Fruit fly (Drosophila melanogaster) whole organism, prepupa: ENCODE data around the gene CG10164.

Source experiments
- Blimp-1 ChIP-seq: fragments of 200-800 bp; sonication (Bioruptor generic); optimal IDR thresholded peaks from 3 replicates; lab custom pipeline; 2017; ENCODE audit warnings: missing biosample characterization, missing genetic modification characterization, mild to moderate bottlenecking, moderate library complexity, missing genetic modification reagents
- CG11294 ChIP-seq: fragments of 200-800 bp; sonication (Bioruptor generic); IDR thresholded peaks from 2 replicates; pipeline ENCODE4 v1.3.6; 2022; ENCODE audit warnings: missing biosample characterization, missing genetic modification characterization
- CG11762 ChIP-seq: fragments of 200-800 bp; sonication (Bioruptor generic); optimal IDR thresholded peaks from 3 replicates; lab custom pipeline; 2016; ENCODE audit warnings: missing biosample characterization, missing genetic modification characterization; ENCODE audit not compliant: insufficient read depth
- CG1621 ChIP-seq: fragments of 200-800 bp; sonication (Bioruptor generic); optimal IDR thresholded peaks from 3 replicates; lab custom pipeline; 2018; ENCODE audit warnings: missing biosample characterization, mild to moderate bottlenecking, missing genetic modification characterization
- CG31627 ChIP-seq: fragments of 200-800 bp; sonication (Bioruptor generic); optimal IDR thresholded peaks from 3 replicates; lab custom pipeline; 2016; ENCODE audit warnings: missing biosample characterization, missing genetic modification characterization
- CG34406 ChIP-seq: fragments of 200-800 bp; sonication (Bioruptor generic); optimal IDR thresholded peaks from 3 replicates; lab custom pipeline; 2016; ENCODE audit warnings: missing biosample characterization, missing genetic modification characterization
- CG3919 ChIP-seq: fragments of 200-800 bp; sonication (Bioruptor generic); optimal IDR thresholded peaks from 3 replicates; lab custom pipeline; 2016; ENCODE audit warnings: missing biosample characterization, missing genetic modification characterization
- CG4318 ChIP-seq: fragments of 200-800 bp; sonication (Bioruptor generic); optimal IDR thresholded peaks from 3 replicates; lab custom pipeline; 2017; ENCODE audit warnings: missing biosample characterization, mild to moderate bottlenecking, missing genetic modification characterization
- CG6163 ChIP-seq: fragments of 200-800 bp; sonication (Bioruptor generic); IDR thresholded peaks from 3 replicates; pipeline ENCODE4 v1.3.6; 2022; ENCODE audit warnings: missing biosample characterization, missing genetic modification characterization
- CG6792 ChIP-seq: fragments of 200-800 bp; sonication (Bioruptor generic); optimal IDR thresholded peaks from 3 replicates; lab custom pipeline; 2016; ENCODE audit warnings: missing biosample characterization, missing genetic modification characterization
- CG6808 ChIP-seq: fragments of 200-800 bp; sonication (Bioruptor generic); optimal IDR thresholded peaks from 3 replicates; lab custom pipeline; 2017; ENCODE audit warnings: missing biosample characterization, missing genetic modification characterization, mild to moderate bottlenecking, moderate library complexity, missing genetic modification reagents
- CG6854 ChIP-seq: fragments of 200-800 bp; sonication (Bioruptor generic); optimal IDR thresholded peaks from 2 replicates; lab custom pipeline; 2017; ENCODE audit warnings: missing biosample characterization, mild to moderate bottlenecking, missing genetic modification characterization
- CG8119 ChIP-seq: fragments of 200-800 bp; sonication (Bioruptor generic); IDR thresholded peaks from 3 replicates; pipeline ENCODE4 v1.3.6; 2022; ENCODE audit warnings: missing biosample characterization, missing genetic modification characterization
- CG8319 ChIP-seq: fragments of 200-800 bp; sonication (Bioruptor generic); optimal IDR thresholded peaks from 3 replicates; lab custom pipeline; 2016; ENCODE audit warnings: missing biosample characterization, missing genetic modification characterization
- CG8632 ChIP-seq: fragments of 200-800 bp; sonication (Bioruptor generic); optimal IDR thresholded peaks from 3 replicates; lab custom pipeline; 2016; ENCODE audit warnings: missing biosample characterization, missing genetic modification characterization
- CG9139 ChIP-seq: fragments of 200-800 bp; sonication (Bioruptor generic); optimal IDR thresholded peaks from 3 replicates; lab custom pipeline; 2017; ENCODE audit warnings: missing biosample characterization, mild to moderate bottlenecking, missing genetic modification characterization
- Eip93F ChIP-seq: fragments of 200-800 bp; sonication (Bioruptor generic); optimal IDR thresholded peaks from 2 replicates; lab custom pipeline; 2016; ENCODE audit warnings: missing biosample characterization, mild to moderate bottlenecking, missing genetic modification characterization
- Ets21C ChIP-seq: fragments of 200-800 bp; sonication (Bioruptor generic); optimal IDR thresholded peaks from 3 replicates; lab custom pipeline; 2016; ENCODE audit warnings: missing biosample characterization, missing genetic modification characterization
- Ets96B ChIP-seq: fragments of 200-800 bp; optimal IDR thresholded peaks from 2 replicates; lab custom pipeline; 2019; ENCODE audit warnings: missing biosample characterization, mild to moderate bottlenecking, missing genetic modification characterization, moderate library complexity
- Hr38 ChIP-seq: sonication (Bioruptor generic); optimal IDR thresholded peaks from 2 replicates; lab custom pipeline; 2016; ENCODE audit warnings: missing biosample characterization, missing genetic modification characterization
- Hr4 ChIP-seq: fragments of 200-800 bp; sonication (Bioruptor generic); optimal IDR thresholded peaks from 3 replicates; lab custom pipeline; 2016; ENCODE audit warnings: missing biosample characterization, missing genetic modification characterization
- Lpt ChIP-seq: fragments of 200-800 bp; sonication (Bioruptor generic); optimal IDR thresholded peaks from 3 replicates; lab custom pipeline; 2016; ENCODE audit warnings: missing biosample characterization, missing genetic modification characterization
- achi ChIP-seq: fragments of 200-800 bp; sonication (Bioruptor generic); optimal IDR thresholded peaks from 3 replicates; lab custom pipeline; 2016; ENCODE audit warnings: missing biosample characterization, missing genetic modification characterization
- dsx ChIP-seq: fragments of 200-800 bp; optimal IDR thresholded peaks from 3 replicates; lab custom pipeline; 2019; ENCODE audit warnings: missing biosample characterization, mild to moderate bottlenecking, missing genetic modification characterization, moderate library complexity; ENCODE audit not compliant: poor library complexity, severe bottlenecking
- esn ChIP-seq: fragments of 200-800 bp; sonication (Bioruptor generic); optimal IDR thresholded peaks from 2 replicates; lab custom pipeline; 2016; ENCODE audit warnings: missing biosample characterization, mild to moderate bottlenecking, missing genetic modification characterization, moderate library complexity
- fd59A ChIP-seq: fragments of 200-800 bp; sonication (Bioruptor generic); optimal IDR thresholded peaks from 2 replicates; lab custom pipeline; 2017; ENCODE audit warnings: missing biosample characterization, mild to moderate bottlenecking, missing genetic modification characterization, missing genetic modification reagents
- fd85E ChIP-seq: fragments of 200-800 bp; sonication (Bioruptor generic); optimal IDR thresholded peaks from 3 replicates; lab custom pipeline; 2016; ENCODE audit warnings: missing biosample characterization, missing genetic modification characterization
- fkh ChIP-seq: fragments of 200-800 bp; sonication (Bioruptor generic); optimal IDR thresholded peaks from 3 replicates; lab custom pipeline; 2017; ENCODE audit warnings: missing biosample characterization, mild to moderate bottlenecking, missing genetic modification characterization, moderate library complexity
- svp ChIP-seq: fragments of 200-800 bp; sonication (Bioruptor generic); peaks from one replicate; lab custom pipeline; 2016; ENCODE audit warnings: missing biosample characterization, missing genetic modification characterization
- vri ChIP-seq: fragments of 200-800 bp; sonication (Bioruptor generic); optimal IDR thresholded peaks from 3 replicates; lab custom pipeline; 2016; ENCODE audit warnings: missing biosample characterization, mild to moderate bottlenecking, missing genetic modification characterization

CG10164 gene

DNA sequence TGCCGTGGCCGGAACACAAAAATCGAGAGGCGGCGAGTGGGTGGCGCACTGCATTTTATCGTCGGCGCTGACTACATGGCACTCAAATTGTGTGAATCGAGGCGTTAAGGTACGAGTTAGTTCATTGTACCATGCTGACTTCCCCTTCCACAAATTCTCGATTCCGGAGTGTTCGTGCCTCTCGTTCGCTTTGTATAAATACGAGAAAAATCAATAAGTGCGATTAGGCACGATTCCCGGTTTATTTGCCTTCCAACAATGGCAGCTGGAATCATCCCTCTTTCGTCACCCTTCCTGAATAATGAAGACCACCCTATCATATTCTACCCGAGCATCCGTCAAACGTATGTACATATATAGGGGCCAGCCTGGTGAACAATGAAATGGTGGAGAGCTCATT lies 19.9 kb upstream of the CG10164 start:
- no peak for TF ChIP-seq Blimp-1 (GFP tag; lab: Kevin White, UChicago)
- no peak for TF ChIP-seq CG1621 (tag; lab: Kevin White, UChicago)
- no peak for TF ChIP-seq svp (GFP tag; lab: Kevin White, UChicago)
- TF ChIP-seq fkh, result no peak
- TF ChIP-seq Lpt (GFP tag; lab: Kevin White, UChicago), result no peak

DNA sequence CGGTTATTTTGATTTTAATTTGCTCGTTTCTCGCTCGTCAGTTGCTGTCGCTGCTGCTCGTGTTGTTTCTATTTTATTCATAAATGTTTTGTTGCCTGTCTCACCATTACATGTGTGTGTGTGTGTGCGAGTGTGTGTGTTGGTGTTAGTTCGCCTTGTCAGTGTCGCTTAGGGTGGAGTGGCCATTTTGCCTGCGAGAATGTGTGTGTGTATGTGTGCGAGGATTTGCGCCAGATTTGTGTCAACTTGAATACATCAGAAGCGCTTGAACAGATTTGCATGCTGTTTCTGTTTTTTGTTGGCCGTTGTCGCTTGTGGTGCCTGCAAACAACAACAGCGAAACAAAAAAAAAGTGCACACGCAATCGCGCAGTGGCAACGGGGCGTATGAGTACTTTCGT lies 12.5 kb upstream of the CG10164 start:
- TF ChIP-seq Eip93F (GFP tag; lab: Kevin White, UChicago) (no peak), CG9139 (GFP tag; lab: Kevin White, UChicago) (no peak), CG11762 (GFP tag; lab: Kevin White, UChicago) (no peak), achi (GFP tag; lab: Kevin White, UChicago) (no peak), CG6792 (GFP tag; lab: Kevin White, UChicago) (no peak), CG6163 (GFP tag; lab: Robert Waterston, UW) (no peak), CG6808 (GFP tag; lab: Kevin White, UChicago) (no peak), CG11294 (no peak), esn (GFP tag; lab: Kevin White, UChicago) (no peak), vri (GFP tag; lab: Kevin White, UChicago) (no peak), Ets21C (GFP tag; lab: Kevin White, UChicago) (no peak), fkh (no peak), Hr4 (GFP tag; lab: Kevin White, UChicago) (no peak), CG1621 (tag; lab: Kevin White, UChicago) (no peak), CG4318 (GFP tag; lab: Kevin White, UChicago) (no peak), fd59A (no peak), CG6854 (GFP tag; lab: Kevin White, UChicago) (no peak)
- TF ChIP-seq, all 60 proteins: peak for 0

DNA sequence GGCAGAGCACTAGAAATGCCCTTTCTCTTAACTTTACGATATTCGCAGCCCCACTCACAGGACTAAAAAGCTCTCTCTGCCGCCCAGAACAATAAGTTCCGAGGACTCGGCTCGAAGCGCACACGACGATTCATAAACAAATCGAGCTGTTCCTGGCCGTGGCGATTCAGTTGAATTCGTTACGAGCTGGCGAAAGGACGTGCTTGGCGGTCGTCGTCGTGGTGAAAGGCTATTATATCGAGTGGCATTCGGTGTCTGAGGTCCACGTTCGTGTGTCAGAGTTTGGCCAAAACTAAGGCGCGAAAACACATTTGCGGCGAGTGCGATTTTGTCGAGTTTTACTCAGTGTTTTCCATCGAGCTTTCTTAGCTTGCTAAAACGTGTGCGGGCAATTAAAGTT lies 501 bp upstream of the CG10164 start, which contains the start of gene beat-IV:
Gene beat-IV, plus strand, starts transcription at position 169 of the 400 bp plus-strand sequence.
- TF ChIP-seq Ets96B (no peak), dsx (GFP tag; lab: Kevin White, UChicago) (no peak), CG11762 (GFP tag; lab: Kevin White, UChicago) (no peak), Hr38 (GFP tag; lab: Kevin White, UChicago) (no peak), CG34406 (no peak), CG31627 (no peak), Ets21C (GFP tag; lab: Kevin White, UChicago) (no peak), CG8319 (no peak), Blimp-1 (GFP tag; lab: Kevin White, UChicago) (no peak), fd85E (GFP tag; lab: Kevin White, UChicago) (no peak), CG9139 (GFP tag; lab: Kevin White, UChicago) (no peak)

dm6 chr3R:23538719-23539145 lies 18.0 kb downstream of the CG10164 start, which contains the start of gene Ugt303B2:
Gene Ugt303B2, minus strand, starts transcription at chr3R:23538908.
- TF ChIP-seq vri (GFP tag; lab: Kevin White, UChicago), result peak; percentile 11
- no peak for TF ChIP-seq CG8119 (GFP tag; lab: Robert Waterston, UW)
- TF ChIP-seq, all 60 proteins: peak for 1

DNA sequence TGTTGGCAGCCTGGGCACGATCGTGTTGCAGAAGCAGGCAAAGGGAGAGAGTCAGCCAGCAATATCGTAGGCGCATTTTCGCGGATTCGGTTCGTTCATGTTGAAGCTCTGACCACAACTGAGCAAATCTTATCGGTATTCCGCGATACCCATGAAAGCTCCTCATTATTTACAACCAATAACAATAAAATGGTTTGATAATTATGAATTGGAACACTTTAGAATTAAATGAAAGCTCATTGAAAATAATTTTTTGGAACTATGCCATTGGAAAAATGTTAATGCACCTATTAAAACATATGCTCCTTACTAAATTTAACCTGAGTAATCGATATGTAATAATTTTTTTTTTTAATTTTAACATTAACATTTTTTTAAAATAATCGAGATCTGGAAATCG lies 20.1 kb downstream of the CG10164 start, which contains the start of gene Ugt303B1:
Gene Ugt303B1, minus strand, starts transcription at position 101 of the 400 bp plus-strand sequence.
- TF ChIP-seq CG3919 (GFP tag; lab: Kevin White, UChicago), result no peak

dm6 chr3R:23534609-23535008 lies 22.1 kb downstream of the CG10164 start, which contains the start of gene Ugt303B3:
Gene Ugt303B3, minus strand, starts transcription at chr3R:23534767.
- no peak for TF ChIP-seq CG8632 (GFP tag; lab: Kevin White, UChicago)
- TF ChIP-seq fkh, result peak; percentile 19
- TF ChIP-seq, all 60 proteins: peak for 1
